Fruit fly (Drosophila melanogaster): ENCODE results near the gene CG6769.

The CG6769 gene

DNA sequence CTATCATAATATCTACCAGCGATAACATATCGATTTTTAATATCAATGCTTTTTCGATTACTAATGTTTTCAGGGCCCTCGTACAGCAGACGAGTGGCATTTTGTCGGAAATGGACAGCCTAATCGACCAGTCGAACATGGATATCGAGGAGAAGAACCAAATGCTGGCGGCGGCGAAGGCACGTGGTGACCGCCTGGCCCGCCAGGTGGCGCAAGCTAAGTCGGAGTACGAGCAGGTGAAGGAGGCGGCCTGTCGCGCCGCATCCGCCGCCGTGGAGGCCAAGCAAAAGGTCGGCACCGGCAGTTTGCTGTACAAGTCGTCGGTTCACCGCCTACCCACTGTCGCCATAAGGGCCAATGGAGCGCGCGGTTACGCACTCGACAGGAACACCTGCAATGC, 23.8 kb downstream of the CG6769 start:
- no peak for TF ChIP-seq CG8290 (GFP tag; optimal IDR thresholded peaks at IDR 0.05)
- no peak for TF ChIP-seq CG8290 (tag; optimal IDR thresholded peaks at IDR 0.05)
- no peak for TF ChIP-seq NK7.1 (GFP tag; optimal IDR thresholded peaks at IDR 0.05)
- no peak for TF ChIP-seq Scr (GFP tag; IDR thresholded peaks at IDR 0.05; ENCODE audit: partially characterized antibody)
- no peak for TF ChIP-seq cwo (GFP tag; optimal IDR thresholded peaks at IDR 0.05)
- 0 out of 3 replicates have a peak, but pooled peaks have one; percentile 40 for TF ChIP-seq HLH4C (GFP tag; IDR thresholded peaks at IDR 0.05; ENCODE audit: partially characterized antibody)
- TF ChIP-seq CG17328 (GFP tag; IDR thresholded peaks at IDR 0.05) = no peak
- TF ChIP-seq tin (GFP tag; optimal IDR thresholded peaks at IDR 0.05) = no peak
- no peak for TF ChIP-seq CG7745 (tag; optimal IDR thresholded peaks at IDR 0.05)
- no peak for TF ChIP-seq gro (GFP tag; optimal IDR thresholded peaks at IDR 0.05)
- no peak for TF ChIP-seq pzg (GFP tag; optimal IDR thresholded peaks at IDR 0.05)
- TF ChIP-seq CG9876 (GFP tag; optimal IDR thresholded peaks at IDR 0.05) = no peak
- TF ChIP-seq knrl (GFP tag; IDR thresholded peaks at IDR 0.05; ENCODE audit: partially characterized antibody) = no peak
- no peak for TF ChIP-seq CG17186 (GFP tag; optimal IDR thresholded peaks at IDR 0.05)
- TF ChIP-seq lov (optimal IDR thresholded peaks at IDR 0.05) = no peak
- 0 out of 3 replicates have a peak, but pooled peaks have one; percentile 24 for TF ChIP-seq lov (GFP tag; IDR thresholded peaks at IDR 0.05)
- no peak for TF ChIP-seq btn (GFP tag; optimal IDR thresholded peaks at IDR 0.05)
- TF ChIP-seq CG12659 (GFP tag; optimal IDR thresholded peaks at IDR 0.05) = no peak
- TF ChIP-seq CG2199 (GFP tag; IDR thresholded peaks at IDR 0.05) = no peak
- TF ChIP-seq Med (GFP tag) = peak; percentile 53
- TF ChIP-seq run (tag; optimal IDR thresholded peaks at IDR 0.05) = no peak
- no peak for TF ChIP-seq ems (GFP tag; optimal IDR thresholded peaks at IDR 0.05)
- 0 out of 3 replicates have a peak, but pooled peaks have one; percentile 10 for TF ChIP-seq CG2889 (GFP tag; IDR thresholded peaks at IDR 0.05)
- no peak for TF ChIP-seq NC2α (GFP tag; optimal IDR thresholded peaks at IDR 0.05)
- TF ChIP-seq CG14014 (GFP tag; IDR thresholded peaks at IDR 0.05) = no peak
- TF ChIP-seq corto (GFP tag; optimal IDR thresholded peaks at IDR 0.05) = no peak
- TF ChIP-seq chm (GFP tag; IDR thresholded peaks at IDR 0.05) = no peak
- TF ChIP-seq pb (GFP tag; optimal IDR thresholded peaks at IDR 0.05) = no peak
- TF ChIP-seq mam (GFP tag; optimal IDR thresholded peaks at IDR 0.05) = no peak
- TF ChIP-seq dmrt99B (tag; optimal IDR thresholded peaks at IDR 0.05) = no peak
- TF ChIP-seq CG17568 (GFP tag; optimal IDR thresholded peaks at IDR 0.05) = no peak
- TF ChIP-seq Oaz (GFP tag; IDR thresholded peaks at IDR 0.05) = no peak
- no peak for TF ChIP-seq Ets97D (GFP tag; optimal IDR thresholded peaks at IDR 0.05)
- no peak for TF ChIP-seq CG2129 (GFP tag; IDR thresholded peaks at IDR 0.05; ENCODE audit: partially characterized antibody)
- no peak for TF ChIP-seq Neu2 (GFP tag; optimal IDR thresholded peaks at IDR 0.05; ENCODE audit: borderline replicate concordance)
- TF ChIP-seq CG14050 (GFP tag; IDR thresholded peaks at IDR 0.05) = no peak
- TF ChIP-seq Sry-δ (GFP tag; optimal IDR thresholded peaks at IDR 0.05) = no peak
- TF ChIP-seq CG11085 (GFP tag; IDR thresholded peaks at IDR 0.05) = no peak
- peak; percentile 50; the same call in 1 of the 3 replicates for TF ChIP-seq CG6791 (GFP tag; IDR thresholded peaks at IDR 0.05; ENCODE audit: partially characterized antibody)
- TF ChIP-seq CG9727 (GFP tag; optimal IDR thresholded peaks at IDR 0.05) = no peak
- no peak for TF ChIP-seq gcm (GFP tag; optimal IDR thresholded peaks at IDR 0.05)
- TF ChIP-seq Deaf1 (tag; optimal IDR thresholded peaks at IDR 0.05) = no peak
- TF ChIP-seq slp2 (GFP tag; optimal IDR thresholded peaks at IDR 0.05) = no peak
- no peak for TF ChIP-seq dimm (GFP tag; IDR thresholded peaks at IDR 0.05)
- TF ChIP-seq Opbp (GFP tag; IDR thresholded peaks at IDR 0.05; ENCODE audit: partially characterized antibody) = no peak
- TF ChIP-seq HLHmδ (GFP tag; optimal IDR thresholded peaks at IDR 0.05) = no peak
- TF ChIP-seq pita (GFP tag; optimal IDR thresholded peaks at IDR 0.05) = peak; percentile 24
- TF ChIP-seq CG13287 (GFP tag; IDR thresholded peaks at IDR 0.05; ENCODE audit: partially characterized antibody) = no peak
- TF ChIP-seq CG12236 (GFP tag; optimal IDR thresholded peaks at IDR 0.05) = no peak
- TF ChIP-seq CG6272 (GFP tag; IDR thresholded peaks at IDR 0.05) = no peak
- no peak for TF ChIP-seq Doc3 (GFP tag; IDR thresholded peaks at IDR 0.05; ENCODE audit: partially characterized antibody)
- TF ChIP-seq CG4707 (GFP tag; optimal IDR thresholded peaks at IDR 0.05) = no peak

All from whole organism, embryonic.